Fruit fly (Drosophila melanogaster): ENCODE results near the gene RpL13.
A peak's percentile ranks its signal among the peaks of the same experiment; 100 is the strongest.

RpL13 gene

DNA sequence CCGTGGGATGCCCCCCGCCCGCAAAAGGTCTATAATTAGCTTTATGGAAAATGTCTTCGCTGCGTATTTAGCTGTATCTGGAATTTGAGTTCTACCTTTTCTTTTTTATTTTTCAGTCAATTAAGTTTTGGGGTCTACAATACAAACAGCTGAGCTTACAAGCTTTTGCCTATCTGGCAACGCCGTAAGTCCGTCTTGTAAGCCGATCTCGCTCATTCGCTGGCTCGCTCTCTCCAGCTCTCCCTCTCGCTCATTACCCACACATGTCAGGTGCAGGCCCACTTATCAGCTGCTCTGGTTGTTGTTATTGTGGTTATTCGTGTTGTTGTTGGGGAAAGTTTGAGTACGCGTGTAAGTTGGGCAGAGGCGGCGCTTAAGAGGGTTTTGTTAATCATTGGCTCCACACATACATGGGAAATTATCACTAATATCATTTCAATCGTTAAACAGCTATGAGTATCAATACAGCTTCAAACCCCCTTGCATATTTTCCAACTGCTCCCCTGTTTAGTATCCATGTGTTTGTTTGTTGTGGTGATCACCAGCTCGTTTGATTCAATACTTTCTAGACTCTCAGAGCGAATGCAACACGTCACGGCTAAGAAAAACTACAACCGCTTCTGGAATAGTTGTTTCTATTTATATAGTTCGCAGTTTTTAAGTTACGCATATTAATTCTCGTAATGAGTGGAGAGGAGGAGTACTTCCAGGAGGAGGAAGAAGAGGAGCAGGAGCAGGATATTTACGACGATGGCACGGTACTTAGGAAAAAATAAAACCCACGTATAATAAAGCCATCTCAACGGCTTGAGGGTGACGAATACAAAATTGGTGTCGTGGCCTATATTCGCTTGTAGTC is 42.9 kb downstream of the RpL13 start:
- TF ChIP-seq Sox15 (GFP tag; optimal IDR thresholded peaks at IDR 0.05) (peak; percentile 99), CG3919 (GFP tag; optimal IDR thresholded peaks at IDR 0.05) (peak; percentile 100), fd85E (GFP tag; optimal IDR thresholded peaks at IDR 0.05) (peak; percentile 98), CG6808 (GFP tag; optimal IDR thresholded peaks at IDR 0.05) (peak; percentile 98), CG10669 (GFP tag; optimal IDR thresholded peaks at IDR 0.05) (peak; percentile 99), salr (GFP tag; optimal IDR thresholded peaks at IDR 0.05) (peak; percentile 97 to 99), CG31627 (GFP tag; optimal IDR thresholded peaks at IDR 0.05) (peak; percentile 100), CG9139 (GFP tag; optimal IDR thresholded peaks at IDR 0.05) (peak; percentile 98), lz (GFP tag; optimal IDR thresholded peaks at IDR 0.05) (peak; percentile 100), svp (GFP tag) (peak; percentile 100), OdsH (GFP tag; optimal IDR thresholded peaks at IDR 0.05) (peak; percentile 99), CG34406 (GFP tag; optimal IDR thresholded peaks at IDR 0.05) (peak; percentile 99), fd59A (GFP tag; optimal IDR thresholded peaks at IDR 0.05) (peak; percentile 99), CG6854 (GFP tag; optimal IDR thresholded peaks at IDR 0.05) (peak; percentile 99), CG4318 (GFP tag; optimal IDR thresholded peaks at IDR 0.05) (peak; percentile 98), Blimp-1 (GFP tag; optimal IDR thresholded peaks at IDR 0.05) (peak; percentile 96), ss (GFP tag; optimal IDR thresholded peaks at IDR 0.05) (peak; percentile 98 to 99), Met (GFP tag; optimal IDR thresholded peaks at IDR 0.05) (peak; percentile 99), dac (GFP tag; optimal IDR thresholded peaks at IDR 0.05) (peak; percentile 98), eg (GFP tag; IDR thresholded peaks at IDR 0.05) (peak; percentile 99), CG11762 (GFP tag; optimal IDR thresholded peaks at IDR 0.05; ENCODE audit: insufficient read depth) (peak; percentile 99), Hr38 (GFP tag; optimal IDR thresholded peaks at IDR 0.05) (peak; percentile 90), acj6 (GFP tag; optimal IDR thresholded peaks at IDR 0.05) (peak; percentile 100), CG11294 (GFP tag; IDR thresholded peaks at IDR 0.05) (peak; percentile 99), fkh (GFP tag; optimal IDR thresholded peaks at IDR 0.05) (peak; percentile 92), Smox (GFP tag; optimal IDR thresholded peaks at IDR 0.05) (peak; percentile 99), cyc (GFP tag; optimal IDR thresholded peaks at IDR 0.05) (peak; percentile 100), Hr4 (GFP tag; optimal IDR thresholded peaks at IDR 0.05) (peak; percentile 99), CG6163 (GFP tag; IDR thresholded peaks at IDR 0.05) (peak; percentile 100), Gug (GFP tag; IDR thresholded peaks at IDR 0.05) (peak; percentile 99), Ets21C (GFP tag; optimal IDR thresholded peaks at IDR 0.05) (peak; percentile 99), CG32006 (GFP tag; optimal IDR thresholded peaks at IDR 0.05) (peak; percentile 99), CG15336 (GFP tag; IDR thresholded peaks at IDR 0.05) (peak; percentile 98), CG8319 (GFP tag; optimal IDR thresholded peaks at IDR 0.05) (peak; percentile 99), Sox14 (GFP tag; optimal IDR thresholded peaks at IDR 0.05) (peak; percentile 100), dsx (GFP tag; optimal IDR thresholded peaks at IDR 0.05; ENCODE audit: poor library complexity, severe bottlenecking) (peak; percentile 98), Sox102F (GFP tag; optimal IDR thresholded peaks at IDR 0.05) (peak; percentile 99), CG11902 (GFP tag; optimal IDR thresholded peaks at IDR 0.05) (peak; percentile 99), topi (GFP tag; optimal IDR thresholded peaks at IDR 0.05) (peak; percentile 99), spab (GFP tag; optimal IDR thresholded peaks at IDR 0.05) (peak; percentile 99), achi (GFP tag; optimal IDR thresholded peaks at IDR 0.05) (peak; percentile 99), CG8632 (GFP tag; optimal IDR thresholded peaks at IDR 0.05) (peak; percentile 99), CG3032 (tag; optimal IDR thresholded peaks at IDR 0.05) (peak; percentile 99), pdm3 (GFP tag; optimal IDR thresholded peaks at IDR 0.05) (peak; percentile 99), CG1621 (tag; optimal IDR thresholded peaks at IDR 0.05) (peak; percentile 99), CG16779 (tag; optimal IDR thresholded peaks at IDR 0.05) (peak; percentile 98), Lpt (GFP tag; optimal IDR thresholded peaks at IDR 0.05) (peak; percentile 99), CG6792 (GFP tag; optimal IDR thresholded peaks at IDR 0.05) (peak; percentile 99), Eip78C (GFP tag) (peak; percentile 100), Hr39 (GFP tag; optimal IDR thresholded peaks at IDR 0.05) (peak; percentile 100)

All from whole organism, prepupa.